Worm (Caenorhabditis elegans) whole organism, L1 larva: ENCODE data around the gene T06D8.10.

Experiments
- ama-1 ChIP-seq: fragments of 150-350 bp; optimal IDR thresholded peaks from 2 replicates; lab custom pipeline; 2014
- elt-2 ChIP-seq: sonication (generic microtip); optimal IDR thresholded peaks from 2 replicates; lab custom pipeline; 2016; ENCODE audit warnings: missing genetic modification characterization, mild to moderate bottlenecking, inconsistent platforms, missing compliant biosample characterization, missing genetic modification reagents
- isw-1 ChIP-seq: fragments of 200-800 bp; sonication (Bioruptor generic); IDR thresholded peaks from 2 replicates; pipeline ENCODE4 v1.3.6; 2022; ENCODE audit warnings: missing genetic modification characterization, missing compliant biosample characterization
- lir-3 ChIP-seq: sonication (generic microtip); optimal IDR thresholded peaks from 2 replicates; lab custom pipeline; 2016; ENCODE audit warnings: mild to moderate bottlenecking, missing genetic modification characterization, moderate library complexity, missing compliant biosample characterization; ENCODE audit not compliant: poor library complexity
- mep-1 ChIP-seq: fragments of 150-350 bp; optimal IDR thresholded peaks from 2 replicates; lab custom pipeline; 2014; ENCODE audit warnings: missing biosample characterization, missing genetic modification characterization
- nhr-12 ChIP-seq: sonication (generic microtip); optimal IDR thresholded peaks from 2 replicates; lab custom pipeline; 2017; ENCODE audit warnings: missing biosample characterization, missing genetic modification characterization
- nhr-237 ChIP-seq: fragments of 150-350 bp; optimal IDR thresholded peaks from 2 replicates; lab custom pipeline; 2014; ENCODE audit warnings: missing biosample characterization, missing genetic modification characterization
- pag-3 ChIP-seq: sonication (generic microtip); optimal IDR thresholded peaks from 2 replicates; lab custom pipeline; 2017; ENCODE audit warnings: missing genetic modification characterization, mild to moderate bottlenecking, missing compliant biosample characterization, antibody characterized with exemption, borderline replicate concordance; ENCODE audit not compliant: insufficient read depth
- unc-98 ChIP-seq: fragments of 200-800 bp; sonication (Bioruptor generic); IDR thresholded peaks from 2 replicates; pipeline ENCODE4 v1.3.6; 2022; ENCODE audit warnings: missing genetic modification characterization, missing compliant biosample characterization

ce11 chrII:11242918-11243317, 4.4 kb downstream of the T06D8.10 start:
- TF ChIP-seq ama-1 (lab: Kevin White, UChicago) (no peak), lir-3 (tag; lab: Kevin White, UChicago) (no peak), mep-1 (tag; lab: Kevin White, UChicago) (no peak), pag-3 (tag; lab: Kevin White, UChicago) (no peak), unc-98 (GFP tag; lab: Robert Waterston, UW) (no peak), nhr-12 (tag; lab: Kevin White, UChicago) (no peak), isw-1 (GFP tag; lab: Robert Waterston, UW) (no peak), elt-2 (no peak), nhr-237 (no peak)
